Fruit fly (Drosophila melanogaster): ENCODE results near the gene mge.

mge gene

dm6 chr3L:3932742-3933289, 23.1 kb upstream of the mge start (continued):
- TF ChIP-seq slbo (GFP tag; IDR thresholded peaks at IDR 0.05): no peak
- no peak for TF ChIP-seq TFAM (GFP tag; optimal IDR thresholded peaks at IDR 0.05)
- no peak for TF ChIP-seq Nf-YB (GFP tag; optimal IDR thresholded peaks at IDR 0.05)
- TF ChIP-seq ken (GFP tag; IDR thresholded peaks at IDR 0.05): no peak
- TF ChIP-seq Pdp1 (GFP tag; optimal IDR thresholded peaks at IDR 0.05): no peak
- no peak for TF ChIP-seq slp2 (GFP tag; optimal IDR thresholded peaks at IDR 0.05)
- TF ChIP-seq dmrt99B (tag; optimal IDR thresholded peaks at IDR 0.05): no peak
- TF ChIP-seq Doc3 (GFP tag; IDR thresholded peaks at IDR 0.05; ENCODE audit: partially characterized antibody): no peak
- peak; percentile 3 for TF ChIP-seq CG6683 (GFP tag; optimal IDR thresholded peaks at IDR 0.05)
- no peak for TF ChIP-seq CG9797 (GFP tag; optimal IDR thresholded peaks at IDR 0.05)
- TF ChIP-seq H2.0 (GFP tag; IDR thresholded peaks at IDR 0.05): no peak
- TF ChIP-seq CG16779 (GFP tag; IDR thresholded peaks at IDR 0.05): no peak
- TF ChIP-seq CG11398 (GFP tag; optimal IDR thresholded peaks at IDR 0.05): no peak
- TF ChIP-seq pros (GFP tag; optimal IDR thresholded peaks at IDR 0.05): no peak
- TF ChIP-seq CG16813 (GFP tag; IDR thresholded peaks at IDR 0.05; ENCODE audit: partially characterized antibody): no peak
- TF ChIP-seq Bgb (GFP tag; IDR thresholded peaks at IDR 0.05; ENCODE audit: partially characterized antibody): no peak
- TF ChIP-seq Aef1 (GFP tag; IDR thresholded peaks at IDR 0.05): no peak
- peak; percentile 25 for TF ChIP-seq CG15011 (GFP tag; optimal IDR thresholded peaks at IDR 0.05)
- no peak for TF ChIP-seq CG18011 (GFP tag; optimal IDR thresholded peaks at IDR 0.05)
- peak; percentile 16 for TF ChIP-seq CG18619 (GFP tag; optimal IDR thresholded peaks at IDR 0.05)
- TF ChIP-seq CG12219 (GFP tag; optimal IDR thresholded peaks at IDR 0.05): no peak
- TF ChIP-seq CG10267 (tag; optimal IDR thresholded peaks at IDR 0.05): no peak
- no peak for TF ChIP-seq cg (GFP tag; optimal IDR thresholded peaks at IDR 0.05)
- TF ChIP-seq CG8765 (GFP tag; IDR thresholded peaks at IDR 0.05): no peak
- TF ChIP-seq sob (GFP tag; IDR thresholded peaks at IDR 0.05): peak; percentile 36; the same call in 1 of the 2 replicates
- TF ChIP-seq en (GFP tag; optimal IDR thresholded peaks at IDR 0.05): no peak
- TF ChIP-seq CG12659 (GFP tag; optimal IDR thresholded peaks at IDR 0.05): peak; percentile 32
- no peak for TF ChIP-seq CG4404 (GFP tag; IDR thresholded peaks at IDR 0.05)
- TF ChIP-seq ara (GFP tag; IDR thresholded peaks at IDR 0.05): no peak
- TF ChIP-seq stwl (tag; optimal IDR thresholded peaks at IDR 0.05): no peak
- no peak for TF ChIP-seq CG13287 (GFP tag; IDR thresholded peaks at IDR 0.05; ENCODE audit: partially characterized antibody)
- no peak for TF ChIP-seq CG43689 (GFP tag; IDR thresholded peaks at IDR 0.05)
- TF ChIP-seq CG15269 (tag; optimal IDR thresholded peaks at IDR 0.05): peak; percentile 60
- TF ChIP-seq CG10274 (GFP tag; optimal IDR thresholded peaks at IDR 0.05): no peak
- no peak for TF ChIP-seq maf-S (GFP tag; optimal IDR thresholded peaks at IDR 0.05)
- no peak for TF ChIP-seq ap (GFP tag; IDR thresholded peaks at IDR 0.05)
- TF ChIP-seq D19A (tag; optimal IDR thresholded peaks at IDR 0.05): no peak
- no peak for TF ChIP-seq CG17385 (GFP tag; optimal IDR thresholded peaks at IDR 0.05)
- no peak for TF ChIP-seq ham (GFP tag; IDR thresholded peaks at IDR 0.05)
- no peak for TF ChIP-seq nerfin-2 (GFP tag; IDR thresholded peaks at IDR 0.05; ENCODE audit: partially characterized antibody)
- peak; percentile 33 for TF ChIP-seq Hand (GFP tag; optimal IDR thresholded peaks at IDR 0.05)
- no peak for TF ChIP-seq dati (GFP tag; IDR thresholded peaks at IDR 0.05)
- no peak for TF ChIP-seq CG12104 (GFP tag; optimal IDR thresholded peaks at IDR 0.05)
- TF ChIP-seq oc (tag; optimal IDR thresholded peaks at IDR 0.05): no peak
- no peak for TF ChIP-seq phol (tag; optimal IDR thresholded peaks at IDR 0.05)
- no peak for TF ChIP-seq wdn (GFP tag; IDR thresholded peaks at IDR 0.05)
- no peak for TF ChIP-seq CG4424 (GFP tag; optimal IDR thresholded peaks at IDR 0.05)
- no peak for TF ChIP-seq otp (GFP tag; IDR thresholded peaks at IDR 0.05)
- no peak for TF ChIP-seq Atf-2 (GFP tag; optimal IDR thresholded peaks at IDR 0.05)
- TF ChIP-seq sima (GFP tag; optimal IDR thresholded peaks at IDR 0.05): no peak
- TF ChIP-seq unpg (GFP tag; optimal IDR thresholded peaks at IDR 0.05): peak; percentile 37

Measured in whole organism, embryonic.